Worm (Caenorhabditis elegans): ENCODE data around the gene C17C3.1.

- TF ChIP-seq blmp-1 (tag; optimal IDR thresholded peaks at IDR 0.05) (no peak), elt-3 (tag; optimal IDR thresholded peaks at IDR 0.05) (peak; percentile 84), unc-39 (tag; optimal IDR thresholded peaks at IDR 0.05) (no peak), drap-1 (GFP tag; optimal IDR thresholded peaks at IDR 0.05) (no peak), cnd-1 (tag; optimal IDR thresholded peaks at IDR 0.05) (no peak), nhr-28 (tag; optimal IDR thresholded peaks at IDR 0.05) (no peak), unc-62 (GFP tag; optimal IDR thresholded peaks at IDR 0.05) (peak; percentile 57), zip-8 (tag; optimal IDR thresholded peaks at IDR 0.05) (no peak)
Measured at ce11 chrII:5605538-5605945, 35.2 kb downstream of the C17C3.1 start.

All from whole organism, mixed stage, embryonic.